Worm (Caenorhabditis elegans): ENCODE measurements around the gene lst-4.

DNA sequence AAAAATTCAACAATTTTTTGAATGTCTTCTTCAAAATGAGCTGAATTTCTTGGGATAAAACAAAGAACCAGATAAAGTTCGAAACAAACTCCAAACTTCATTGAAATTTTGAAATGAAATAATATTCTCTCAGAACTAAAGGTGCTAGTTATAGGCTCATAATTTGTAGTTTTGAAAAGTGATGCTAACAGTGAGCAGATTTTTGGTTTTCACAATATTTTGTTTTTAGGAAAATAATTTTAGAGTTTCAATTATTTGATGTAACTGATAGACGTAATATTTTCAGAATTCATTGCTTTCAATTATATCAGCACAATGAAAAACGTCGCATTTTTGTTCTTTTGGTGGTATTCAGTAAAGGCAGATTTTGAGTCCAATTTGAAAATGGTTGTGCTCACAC is 49.8 kb downstream of the lst-4 start, which contains the start of the genes irld-56 and irld-55:
- TF ChIP-seq ceh-43 (GFP tag; optimal IDR thresholded peaks at IDR 0.05) (no peak), lin-13 (tag; optimal IDR thresholded peaks at IDR 0.05) (no peak), pha-4 (tag; optimal IDR thresholded peaks at IDR 0.05) (no peak), nhr-28 (tag; optimal IDR thresholded peaks at IDR 0.05) (no peak), unc-62 (GFP tag; optimal IDR thresholded peaks at IDR 0.05) (no peak), lsy-2 (tag; optimal IDR thresholded peaks at IDR 0.05) (no peak), nhr-76 (tag; optimal IDR thresholded peaks at IDR 0.05) (no peak), tbx-8 (GFP tag; optimal IDR thresholded peaks at IDR 0.05) (no peak), M03D4.4 (tag; optimal IDR thresholded peaks at IDR 0.05) (no peak), mab-5 (tag; optimal IDR thresholded peaks at IDR 0.05) (no peak), nhr-237 (tag; optimal IDR thresholded peaks at IDR 0.05) (no peak), ztf-11 (tag; optimal IDR thresholded peaks at IDR 0.05) (no peak), ces-1 (GFP tag; optimal IDR thresholded peaks at IDR 0.05) (no peak)
